Fruit fly (Drosophila melanogaster) whole organism, embryonic: ENCODE results near the gene Arp8.

ENCODE experiments used
- Adf1 ChIP-seq: fragments of 200-800 bp; sonication (Bioruptor generic); IDR thresholded peaks from 2 replicates; pipeline ENCODE4 v1.3.6; 2022; ENCODE audit warnings: missing biosample characterization, missing genetic modification characterization
- Bgb ChIP-seq: fragments of 200-800 bp; sonication (Bioruptor generic); IDR thresholded peaks from 2 replicates; pipeline ENCODE4 v1.3.6; 2022; ENCODE audit warnings: missing biosample characterization, missing genetic modification characterization; ENCODE audit not compliant: partially characterized antibody
- CG10274 ChIP-seq: fragments of 200-800 bp; sonication (Bioruptor generic); optimal IDR thresholded peaks from 3 replicates; lab custom pipeline; 2017; ENCODE audit warnings: missing biosample characterization, mild to moderate bottlenecking, missing genetic modification characterization
- CG11560 ChIP-seq: fragments of 200-800 bp; sonication (Bioruptor generic); IDR thresholded peaks from 3 replicates; pipeline ENCODE4 v1.3.6; 2022; ENCODE audit warnings: missing biosample characterization, missing genetic modification characterization
- CG11695 ChIP-seq: fragments of 200-800 bp; sonication (Bioruptor generic); IDR thresholded peaks from 3 replicates; pipeline ENCODE4 v1.3.6; 2022; ENCODE audit warnings: missing biosample characterization, missing genetic modification characterization
- CG11723 ChIP-seq: fragments of 200-800 bp; sonication (Bioruptor generic); optimal IDR thresholded peaks from 2 replicates; lab custom pipeline; 2017; ENCODE audit warnings: missing biosample characterization, mild to moderate bottlenecking, missing genetic modification characterization
- CG12155 ChIP-seq: fragments of 200-800 bp; sonication (Bioruptor generic); optimal IDR thresholded peaks from 3 replicates; lab custom pipeline; 2016; ENCODE audit warnings: missing biosample characterization, missing genetic modification characterization
- CG14710 ChIP-seq: fragments of 200-800 bp; sonication (Bioruptor generic); optimal IDR thresholded peaks from 3 replicates; lab custom pipeline; 2019; ENCODE audit warnings: missing biosample characterization, mild to moderate bottlenecking, missing genetic modification characterization, moderate library complexity
- CG1529 ChIP-seq: fragments of 200-800 bp; sonication (Bioruptor generic); optimal IDR thresholded peaks from 3 replicates; lab custom pipeline; 2018; ENCODE audit warnings: missing biosample characterization, missing genetic modification characterization
- CG1602 ChIP-seq: fragments of 200-800 bp; sonication (Bioruptor generic); optimal IDR thresholded peaks from 3 replicates; lab custom pipeline; 2016; ENCODE audit warnings: missing biosample characterization, missing genetic modification characterization
- CG16815 ChIP-seq: fragments of 200-800 bp; sonication (Bioruptor generic); optimal IDR thresholded peaks from 3 replicates; lab custom pipeline; 2017; ENCODE audit warnings: missing biosample characterization, mild to moderate bottlenecking, missing genetic modification characterization
- CG17912 ChIP-seq: fragments of 200-800 bp; sonication (Bioruptor generic); optimal IDR thresholded peaks from 2 replicates; lab custom pipeline; 2018; ENCODE audit warnings: missing biosample characterization, mild to moderate bottlenecking, missing genetic modification characterization
- CG18764 ChIP-seq: fragments of 200-800 bp; sonication (Bioruptor generic); optimal IDR thresholded peaks from 3 replicates; lab custom pipeline; 2016; ENCODE audit warnings: missing biosample characterization, missing genetic modification characterization
- CG33557 ChIP-seq: fragments of 200-800 bp; sonication (Bioruptor generic); optimal IDR thresholded peaks from 2 replicates; lab custom pipeline; 2019; ENCODE audit warnings: missing biosample characterization, mild to moderate bottlenecking, missing genetic modification characterization, moderate library complexity
- CG3847 ChIP-seq: fragments of 200-800 bp; sonication (Bioruptor generic); IDR thresholded peaks from 2 replicates; pipeline ENCODE4 v1.3.6; 2022; ENCODE audit warnings: missing biosample characterization, missing genetic modification characterization
- CG4730 ChIP-seq: fragments of 200-800 bp; sonication (Bioruptor generic); IDR thresholded peaks from 2 replicates; pipeline ENCODE4 v1.3.6; 2022; ENCODE audit warnings: missing biosample characterization, missing genetic modification characterization
- CG6683 ChIP-seq: fragments of 200-800 bp; sonication (Bioruptor generic); optimal IDR thresholded peaks from 2 replicates; lab custom pipeline; 2017; ENCODE audit warnings: missing biosample characterization, mild to moderate bottlenecking, missing genetic modification characterization, missing genetic modification reagents
- CG7839 ChIP-seq: fragments of 200-800 bp; sonication (Bioruptor generic); optimal IDR thresholded peaks from 3 replicates; lab custom pipeline; 2018; ENCODE audit warnings: missing biosample characterization, mild to moderate bottlenecking, missing genetic modification characterization, moderate library complexity
- CG8281 ChIP-seq: fragments of 200-800 bp; sonication (Bioruptor generic); optimal IDR thresholded peaks from 2 replicates; lab custom pipeline; 2018; ENCODE audit warnings: missing biosample characterization, mild to moderate bottlenecking, missing genetic modification characterization, moderate library complexity
- CkIIα-i1 ChIP-seq: fragments of 200-800 bp; sonication (Bioruptor generic); IDR thresholded peaks from 2 replicates; pipeline ENCODE4 v1.3.6; 2022; ENCODE audit warnings: missing biosample characterization, missing genetic modification characterization
- Dek ChIP-seq: fragments of 200-800 bp; sonication (Bioruptor generic); optimal IDR thresholded peaks from 3 replicates; lab custom pipeline; 2019; ENCODE audit warnings: missing biosample characterization, mild to moderate bottlenecking, missing genetic modification characterization, moderate library complexity
- Dref ChIP-seq: fragments of 200-800 bp; sonication (Bioruptor generic); IDR thresholded peaks from 2 replicates; pipeline ENCODE4 v1.3.6; 2022; ENCODE audit warnings: missing biosample characterization, missing genetic modification characterization
- Ets97D ChIP-seq: fragments of 200-800 bp; sonication (Bioruptor generic); optimal IDR thresholded peaks from 3 replicates; lab custom pipeline; 2016; ENCODE audit warnings: missing biosample characterization, missing genetic modification characterization
- Lpt ChIP-seq: fragments of >200 bp; optimal IDR thresholded peaks from 2 replicates; lab custom pipeline; 2018; ENCODE audit warnings: missing biosample characterization, missing genetic modification characterization
- NK7.1 ChIP-seq: fragments of 200-800 bp; sonication (Bioruptor generic); optimal IDR thresholded peaks from 3 replicates; lab custom pipeline; 2016; ENCODE audit warnings: missing biosample characterization, missing genetic modification characterization
- PHDP ChIP-seq: fragments of 200-800 bp; sonication (Bioruptor generic); optimal IDR thresholded peaks from 3 replicates; lab custom pipeline; 2018; ENCODE audit warnings: missing biosample characterization, mild to moderate bottlenecking, missing genetic modification characterization, moderate library complexity
- Rfx ChIP-seq: fragments of 200-800 bp; sonication (Bioruptor generic); IDR thresholded peaks from 2 replicates; pipeline ENCODE4 v1.3.6; 2022; ENCODE audit warnings: missing biosample characterization, missing genetic modification characterization
- Six4 ChIP-seq: fragments of 200-800 bp; sonication (Bioruptor generic); optimal IDR thresholded peaks from 2 replicates; lab custom pipeline; 2016; ENCODE audit warnings: missing biosample characterization, missing genetic modification characterization
- Sry-δ ChIP-seq: fragments of 200-800 bp; sonication (Bioruptor generic); optimal IDR thresholded peaks from 2 replicates; lab custom pipeline; 2016; ENCODE audit warnings: missing biosample characterization, missing genetic modification characterization
- al ChIP-seq: fragments of 200-800 bp; sonication (Bioruptor generic); IDR thresholded peaks from 2 replicates; pipeline ENCODE4 v1.3.6; 2022; ENCODE audit warnings: missing biosample characterization, missing genetic modification characterization
- bigmax ChIP-seq: fragments of 200-800 bp; sonication (Bioruptor generic); optimal IDR thresholded peaks from 2 replicates; lab custom pipeline; 2018; ENCODE audit warnings: missing biosample characterization, mild to moderate bottlenecking, missing genetic modification characterization
- cad ChIP-seq: fragments of >200 bp; optimal IDR thresholded peaks from 2 replicates; lab custom pipeline; 2017; ENCODE audit warnings: missing biosample characterization, missing genetic modification characterization
- cas ChIP-seq: fragments of 200-800 bp; sonication (Bioruptor generic); IDR thresholded peaks from 2 replicates; pipeline ENCODE4 v1.3.6; 2022; ENCODE audit warnings: missing biosample characterization, missing genetic modification characterization
- chm ChIP-seq: fragments of 200-800 bp; sonication (Bioruptor generic); IDR thresholded peaks from 2 replicates; pipeline ENCODE4 v1.3.6; 2022; ENCODE audit warnings: missing biosample characterization, missing genetic modification characterization
- dimm ChIP-seq: fragments of 200-800 bp; sonication (Bioruptor generic); IDR thresholded peaks from 2 replicates; pipeline ENCODE4 v1.3.6; 2022; ENCODE audit warnings: missing biosample characterization, missing genetic modification characterization
- dmrt11E ChIP-seq: fragments of 200-800 bp; sonication (Bioruptor generic); optimal IDR thresholded peaks from 3 replicates; lab custom pipeline; 2018; ENCODE audit warnings: missing biosample characterization, mild to moderate bottlenecking, missing genetic modification characterization, moderate library complexity
- en ChIP-seq: fragments of 200-800 bp; sonication (Bioruptor generic); optimal IDR thresholded peaks from 2 replicates; lab custom pipeline; 2016; ENCODE audit warnings: missing biosample characterization, missing genetic modification characterization
- fd96Cb ChIP-seq: fragments of 200-800 bp; sonication (Bioruptor generic); optimal IDR thresholded peaks from 2 replicates; lab custom pipeline; 2018; ENCODE audit warnings: missing biosample characterization, mild to moderate bottlenecking, missing genetic modification characterization, moderate library complexity
- hbn ChIP-seq: fragments of 200-800 bp; sonication (Bioruptor generic); IDR thresholded peaks from 2 replicates; pipeline ENCODE4 v1.3.6; 2022; ENCODE audit warnings: missing biosample characterization, missing genetic modification characterization; ENCODE audit not compliant: partially characterized antibody
- hkb ChIP-seq, 2 experiments: fragments of 200-800 bp in 1 of 2; fragments of >200 bp in 1 of 2; sonication (Bioruptor generic) in 1 of 2; IDR thresholded peaks in 1 of 2; optimal IDR thresholded peaks in 1 of 2; 2 replicates each; pipeline versions ENCODE4 v1.3.6 to Lab custom; 2017 to 2022; ENCODE audit warnings: missing biosample characterization in 1 of 2, missing genetic modification characterization in 1 of 2
- ind ChIP-seq: fragments of 200-800 bp; sonication (Bioruptor generic); optimal IDR thresholded peaks from 3 replicates; lab custom pipeline; 2016; ENCODE audit warnings: missing biosample characterization, missing genetic modification characterization
- nerfin-2 ChIP-seq: fragments of 200-800 bp; sonication (Bioruptor generic); IDR thresholded peaks from 2 replicates; pipeline ENCODE4 v1.3.6; 2022; ENCODE audit warnings: missing biosample characterization, missing genetic modification characterization; ENCODE audit not compliant: partially characterized antibody
- org-1 ChIP-seq: fragments of 200-800 bp; sonication (Bioruptor generic); optimal IDR thresholded peaks from 2 replicates; lab custom pipeline; 2017; ENCODE audit warnings: missing biosample characterization, missing genetic modification characterization
- psq ChIP-seq: fragments of 200-800 bp; sonication (Bioruptor generic); optimal IDR thresholded peaks from 2 replicates; lab custom pipeline; 2017; ENCODE audit warnings: missing biosample characterization, missing genetic modification characterization
- repo ChIP-seq: fragments of 200-800 bp; sonication (Bioruptor generic); optimal IDR thresholded peaks from 2 replicates; lab custom pipeline; 2016; ENCODE audit warnings: missing biosample characterization, missing genetic modification characterization
- slbo ChIP-seq: fragments of 200-800 bp; sonication (Bioruptor generic); IDR thresholded peaks from 2 replicates; pipeline ENCODE4 v1.3.6; 2022; ENCODE audit warnings: missing biosample characterization, missing genetic modification characterization
- tgo ChIP-seq: fragments of 200-800 bp; sonication (Bioruptor generic); IDR thresholded peaks from 3 replicates; pipeline ENCODE4 v1.3.6; 2022; ENCODE audit warnings: missing biosample characterization, missing genetic modification characterization
- tio ChIP-seq: fragments of 200-800 bp; sonication (Bioruptor generic); optimal IDR thresholded peaks from 2 replicates; lab custom pipeline; 2017; ENCODE audit warnings: missing biosample characterization, missing genetic modification characterization, inconsistent platforms
- tll ChIP-seq, 2 experiments: fragments of 200-800 bp in 1 of 2; fragments of >200 bp in 1 of 2; sonication (Bioruptor generic) in 1 of 2; optimal IDR thresholded peaks; 2 replicates each; lab custom pipeline; 2017 to 2019; ENCODE audit warnings: missing biosample characterization in 2 of 2, missing genetic modification characterization in 2 of 2, mild to moderate bottlenecking in 1 of 2, moderate library complexity in 1 of 2
- trh ChIP-seq: fragments of 200-800 bp; sonication (Bioruptor generic); optimal IDR thresholded peaks from 2 replicates; lab custom pipeline; 2016; ENCODE audit warnings: missing biosample characterization, missing genetic modification characterization
- zfh1 ChIP-seq: fragments of 200-800 bp; sonication (Bioruptor generic); IDR thresholded peaks from 3 replicates; pipeline ENCODE4 v1.3.6; 2022; ENCODE audit warnings: missing biosample characterization, missing genetic modification characterization
- zfh2 ChIP-seq: fragments of 200-800 bp; sonication (Bioruptor generic); optimal IDR thresholded peaks from 2 replicates; lab custom pipeline; 2016; ENCODE audit warnings: missing biosample characterization, missing genetic modification characterization

The Arp8 gene

DNA sequence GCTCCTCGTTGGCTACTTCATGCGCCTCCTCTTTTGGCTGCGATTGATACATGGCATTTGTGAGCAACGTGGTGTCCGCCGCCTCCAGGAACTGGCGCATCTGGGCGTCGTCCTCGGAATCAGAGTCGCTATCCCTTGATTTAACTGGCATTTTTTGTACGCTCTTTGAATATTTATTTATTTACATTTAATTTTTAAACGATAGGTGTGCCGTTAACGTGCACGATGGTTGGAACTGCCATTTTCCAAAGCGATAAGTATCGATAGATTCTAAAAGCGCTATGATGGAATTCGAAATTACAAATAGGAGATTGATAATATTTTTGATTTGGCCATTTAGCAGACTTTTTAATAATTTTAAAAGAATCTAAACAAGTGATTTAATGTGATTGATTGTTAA, 8.1 kb downstream of the Arp8 start, which contains the start of gene CG32554 (continued):
- no peak for TF ChIP-seq fd96Cb (tag; lab: Kevin White, UChicago)
- TF ChIP-seq Adf1 (GFP tag; lab: Robert Waterston, UW) = no peak
- no peak for TF ChIP-seq repo (GFP tag; lab: Kevin White, UChicago)
- TF ChIP-seq CG7839 (tag; lab: Kevin White, UChicago) = no peak
- peak; percentile 73 for TF ChIP-seq Dref (GFP tag; lab: Robert Waterston, UW)
- no peak for TF ChIP-seq zfh1 (GFP tag; lab: Robert Waterston, UW)
- TF ChIP-seq CG33557 (GFP tag; lab: Kevin White, UChicago) = no peak
- no peak for TF ChIP-seq Dek
- no peak for TF ChIP-seq org-1 (GFP tag; lab: Kevin White, UChicago)
- TF ChIP-seq CG3847 (GFP tag; lab: Robert Waterston, UW) = no peak
- TF ChIP-seq CG4730 (GFP tag; lab: Robert Waterston, UW) = no peak
- no peak for TF ChIP-seq CkIIα-i1 (GFP tag; lab: Robert Waterston, UW)
- TF ChIP-seq CG6683 = no peak
- peak; percentile 23 for TF ChIP-seq Ets97D (GFP tag; lab: Kevin White, UChicago)
- no peak for TF ChIP-seq CG8281
- no peak for TF ChIP-seq ind
- TF ChIP-seq Lpt = no peak
- no peak for TF ChIP-seq chm (GFP tag; lab: Robert Waterston, UW)
- no peak for TF ChIP-seq CG1602 (GFP tag; lab: Kevin White, UChicago)
- no peak for TF ChIP-seq dmrt11E
- no peak for TF ChIP-seq tgo (GFP tag; lab: Robert Waterston, UW)
- no peak for TF ChIP-seq Six4
- no peak for TF ChIP-seq psq
- TF ChIP-seq tio (GFP tag; lab: Kevin White, UChicago) = no peak
- no peak for TF ChIP-seq cas (GFP tag; lab: Robert Waterston, UW)
- TF ChIP-seq CG1529 = no peak
- TF ChIP-seq CG17912 = no peak
- peak; percentile 39 for TF ChIP-seq CG14710
- no peak for TF ChIP-seq PHDP (tag; lab: Kevin White, UChicago)
- TF ChIP-seq zfh2 (GFP tag; lab: Kevin White, UChicago) = no peak
- no peak for TF ChIP-seq dimm
- no peak for TF ChIP-seq CG11695 (GFP tag; lab: Robert Waterston, UW)
- TF ChIP-seq CG12155 (GFP tag; lab: Kevin White, UChicago) = no peak
- TF ChIP-seq CG18764 = no peak
- TF ChIP-seq cad (GFP tag; lab: Kevin White, UChicago) = no peak
- TF ChIP-seq CG11560 (tag; lab: Robert Waterston, UW) = no peak
- TF ChIP-seq Rfx = no peak
- no peak for TF ChIP-seq al (GFP tag; lab: Robert Waterston, UW)
- no peak for TF ChIP-seq CG10274
- no peak for TF ChIP-seq slbo (GFP tag; lab: Robert Waterston, UW)
- no peak for TF ChIP-seq en
- peak; percentile 64 for TF ChIP-seq Sry-δ (GFP tag; lab: Kevin White, UChicago)
- no peak for TF ChIP-seq hkb (optimal IDR thresholded peaks at IDR 0.05; lab: Kevin White, UChicago)
- no peak for TF ChIP-seq hkb (GFP tag; IDR thresholded peaks at IDR 0.05; lab: Robert Waterston, UW)
- peak; percentile 92 for TF ChIP-seq hbn (GFP tag; lab: Robert Waterston, UW)
- TF ChIP-seq tll (GFP tag; optimal IDR thresholded peaks at IDR 0.05; lab: Kevin White, UChicago) = no peak
- TF ChIP-seq bigmax (GFP tag; lab: Kevin White, UChicago) = no peak
- TF ChIP-seq CG11723 (GFP tag; lab: Kevin White, UChicago) = no peak
- TF ChIP-seq nerfin-2 (GFP tag; lab: Robert Waterston, UW) = peak; percentile 71
- TF ChIP-seq trh = no peak
- TF ChIP-seq CG16815 (GFP tag; lab: Kevin White, UChicago) = no peak
- TF ChIP-seq NK7.1 = no peak
- TF ChIP-seq Bgb (GFP tag; lab: Robert Waterston, UW) = peak; percentile 91
